Worm (Caenorhabditis elegans) whole organism, young adult: Measurements from ENCODE around the gene picc-1.

Experiments
- B0019.2 ChIP-seq: fragments of 200-800 bp; sonication (Bioruptor generic); conservative IDR thresholded peaks from 2 replicates; pipeline ENCODE4 v1.3.6; 2022; ENCODE audit warnings: missing genetic modification reagents, missing genetic modification characterization, missing compliant biosample characterization
- B0035.1 ChIP-seq: sonication (generic microtip); optimal IDR thresholded peaks from 2 replicates; lab custom pipeline; 2016; ENCODE audit warnings: missing genetic modification characterization, mild to moderate bottlenecking, missing compliant biosample characterization, missing genotype, missing genetic modification reagents
- F10E7.11 ChIP-seq: sonication (generic microtip); optimal IDR thresholded peaks from 2 replicates; lab custom pipeline; 2017; ENCODE audit warnings: mild to moderate bottlenecking, missing genetic modification characterization, moderate library complexity, missing compliant biosample characterization
- F49E8.2 ChIP-seq: sonication (generic microtip); optimal IDR thresholded peaks from 3 replicates; lab custom pipeline; 2017; ENCODE audit warnings: missing genetic modification characterization, mild to moderate bottlenecking, missing compliant biosample characterization, antibody characterized with exemption, moderate library complexity; ENCODE audit not compliant: insufficient read depth
- F52B5.7 ChIP-seq: sonication (generic microtip); optimal IDR thresholded peaks from 2 replicates; lab custom pipeline; 2016; ENCODE audit warnings: mild to moderate bottlenecking, missing genetic modification characterization, missing compliant biosample characterization
- T07F8.4 ChIP-seq: sonication (generic microtip); optimal IDR thresholded peaks from 2 replicates; lab custom pipeline; 2016; ENCODE audit warnings: mild to moderate bottlenecking, missing genetic modification characterization, moderate library complexity, missing compliant biosample characterization
- T26A5.8 ChIP-seq: sonication (generic microtip); optimal IDR thresholded peaks from 2 replicates; lab custom pipeline; 2016; ENCODE audit warnings: missing genetic modification characterization, missing compliant biosample characterization
- Y53G8AR.9 ChIP-seq: fragments of 200-800 bp; sonication (Bioruptor generic); conservative IDR thresholded peaks from 2 replicates; pipeline ENCODE4 v1.3.6; 2022; ENCODE audit warnings: missing genetic modification reagents, missing genetic modification characterization, missing compliant biosample characterization
- Y67H2A.10 ChIP-seq: fragments of 200-800 bp; sonication (Bioruptor generic); conservative IDR thresholded peaks from 2 replicates; pipeline ENCODE4 v1.3.6; 2022; ENCODE audit warnings: missing genetic modification reagents, missing genetic modification characterization, missing compliant biosample characterization
- Y79H2A.3 ChIP-seq: fragments of 200-800 bp; sonication (Bioruptor generic); conservative IDR thresholded peaks from 2 replicates; pipeline ENCODE4 v1.3.6; 2022; ENCODE audit warnings: missing genetic modification reagents, missing genetic modification characterization, missing compliant biosample characterization
- Y95B8A.8 ChIP-seq: fragments of 200-800 bp; sonication (Bioruptor generic); IDR thresholded peaks from 2 replicates; pipeline ENCODE4 v1.3.6; 2022; ENCODE audit warnings: missing genetic modification reagents, missing genetic modification characterization, missing compliant biosample characterization
- ama-1 ChIP-seq, 3 experiments: fragments of 150-350 bp in 1 of 3; sonication (generic microtip) in 2 of 3; optimal IDR thresholded peaks; 2 replicates each; lab custom pipeline; 2014 to 2018; ENCODE audit warnings: missing biosample characterization in 2 of 3, missing genetic modification characterization in 2 of 3, missing genetic modification reagents in 2 of 3
- aptf-2 ChIP-seq: fragments of 200-800 bp; sonication (Bioruptor generic); conservative IDR thresholded peaks from 2 replicates; pipeline ENCODE4 v1.3.6; 2022; ENCODE audit warnings: missing genetic modification reagents, missing genetic modification characterization, missing compliant biosample characterization
- aptf-3 ChIP-seq: fragments of 200-800 bp; sonication (Bioruptor generic); IDR thresholded peaks from 2 replicates; pipeline ENCODE4 v1.3.6; 2022; ENCODE audit warnings: missing genetic modification characterization, missing compliant biosample characterization
- attf-5 ChIP-seq: fragments of 200-800 bp; sonication (Bioruptor generic); optimal IDR thresholded peaks from 2 replicates; lab custom pipeline; 2018; ENCODE audit warnings: mild to moderate bottlenecking, missing genetic modification characterization, missing compliant biosample characterization
- attf-6 ChIP-seq: fragments of 200-800 bp; sonication (Bioruptor generic); IDR thresholded peaks from 2 replicates; pipeline ENCODE4 v1.3.6; 2022; ENCODE audit warnings: missing genetic modification reagents, missing genetic modification characterization, missing compliant biosample characterization
- bed-1 ChIP-seq: fragments of 200-800 bp; sonication (Bioruptor generic); IDR thresholded peaks from 2 replicates; pipeline ENCODE4 v1.3.6; 2022; ENCODE audit warnings: missing genetic modification reagents, missing genetic modification characterization, missing compliant biosample characterization
- cebp-1 ChIP-seq, 2 experiments: fragments of 200-800 bp in 1 of 2; sonication (Bioruptor generic) in 1 of 2; sonication (generic microtip) in 1 of 2; IDR thresholded peaks in 1 of 2; optimal IDR thresholded peaks in 1 of 2; 2 replicates each; pipeline versions ENCODE4 v1.3.6 to Lab custom; 2017 to 2022; ENCODE audit warnings: missing compliant biosample characterization in 2 of 2, missing genetic modification characterization in 2 of 2, mild to moderate bottlenecking in 1 of 2, missing genetic modification reagents in 1 of 2, moderate library complexity in 1 of 2
- ceh-58 ChIP-seq: fragments of 200-800 bp; sonication (Bioruptor generic); IDR thresholded peaks from 2 replicates; pipeline ENCODE4 v1.3.6; 2022; ENCODE audit warnings: missing genetic modification characterization, missing compliant biosample characterization
- chd-7 ChIP-seq: sonication (generic microtip); optimal IDR thresholded peaks from 2 replicates; lab custom pipeline; 2016; ENCODE audit warnings: mild to moderate bottlenecking, missing genetic modification characterization, moderate library complexity, missing compliant biosample characterization
- dpl-1 ChIP-seq: fragments of 150-350 bp; optimal IDR thresholded peaks from 2 replicates; lab custom pipeline; 2014; ENCODE audit warnings: missing biosample characterization, missing genetic modification reagents, missing genetic modification characterization
- efl-1 ChIP-seq: fragments of 150-350 bp; optimal IDR thresholded peaks from 2 replicates; lab custom pipeline; 2014; ENCODE audit warnings: missing biosample characterization, missing genetic modification reagents, missing genetic modification characterization
- egl-18 ChIP-seq: fragments of 200-800 bp; sonication (Bioruptor generic); IDR thresholded peaks from 2 replicates; pipeline ENCODE4 v1.3.6; 2022; ENCODE audit warnings: missing genetic modification reagents, missing genetic modification characterization, missing compliant biosample characterization
- egl-44 ChIP-seq: fragments of 200-800 bp; sonication (Bioruptor generic); IDR thresholded peaks from 2 replicates; pipeline ENCODE4 v1.3.6; 2022; ENCODE audit warnings: missing genetic modification reagents, missing genetic modification characterization, missing compliant biosample characterization
- hlh-26 ChIP-seq: fragments of 200-800 bp; sonication (Bioruptor generic); conservative IDR thresholded peaks from 2 replicates; pipeline ENCODE4 v1.3.6; 2022; ENCODE audit warnings: missing genetic modification reagents, missing genetic modification characterization, missing compliant biosample characterization
- hmg-1.2 ChIP-seq: fragments of 200-800 bp; sonication (Bioruptor generic); IDR thresholded peaks from 2 replicates; pipeline ENCODE4 v1.3.6; 2022; ENCODE audit warnings: missing genetic modification reagents, missing genetic modification characterization, missing compliant biosample characterization
- hmg-20 ChIP-seq: fragments of 200-800 bp; sonication (Bioruptor generic); IDR thresholded peaks from 2 replicates; pipeline ENCODE4 v1.3.6; 2022; ENCODE audit warnings: missing genetic modification reagents, missing genetic modification characterization, missing compliant biosample characterization
- hsf-1 ChIP-seq: fragments of 200-800 bp; sonication (Bioruptor generic); IDR thresholded peaks from 2 replicates; pipeline ENCODE4 v1.3.6; 2022; ENCODE audit warnings: missing genetic modification reagents, missing genetic modification characterization, missing compliant biosample characterization
- lag-1 ChIP-seq: fragments of 200-800 bp; sonication (Bioruptor generic); IDR thresholded peaks from 2 replicates; pipeline ENCODE4 v1.3.6; 2022; ENCODE audit warnings: missing genetic modification reagents, missing genetic modification characterization, missing compliant biosample characterization
- lin-26 ChIP-seq: fragments of 200-800 bp; sonication (Bioruptor generic); IDR thresholded peaks from 2 replicates; pipeline ENCODE4 v1.3.6; 2022; ENCODE audit warnings: missing genetic modification reagents, missing genetic modification characterization, missing compliant biosample characterization
- lin-35 ChIP-seq, 3 experiments: fragments of 150-350 bp in 2 of 3; sonication (generic microtip) in 1 of 3; optimal IDR thresholded peaks; 2 replicates each; lab custom pipeline; 2014 to 2018; ENCODE audit warnings: missing biosample characterization in 3 of 3, missing genetic modification characterization in 3 of 3, missing genetic modification reagents in 3 of 3
- lsl-1 ChIP-seq: fragments of 200-800 bp; sonication (Bioruptor generic); optimal IDR thresholded peaks from 2 replicates; lab custom pipeline; 2018; ENCODE audit warnings: mild to moderate bottlenecking, missing genetic modification characterization, moderate library complexity, missing compliant biosample characterization
- madf-10 ChIP-seq: sonication (generic microtip); optimal IDR thresholded peaks from 2 replicates; lab custom pipeline; 2016; ENCODE audit warnings: mild to moderate bottlenecking, missing genetic modification characterization, missing compliant biosample characterization
- madf-6 ChIP-seq: fragments of 200-800 bp; sonication (Bioruptor generic); IDR thresholded peaks from 2 replicates; pipeline ENCODE4 v1.3.6; 2022; ENCODE audit warnings: missing genetic modification reagents, missing genetic modification characterization, missing compliant biosample characterization
- mcd-1 ChIP-seq: fragments of 200-800 bp; sonication (Bioruptor generic); IDR thresholded peaks from 2 replicates; pipeline ENCODE4 v1.3.6; 2022; ENCODE audit warnings: missing genetic modification reagents, missing genetic modification characterization, missing compliant biosample characterization
- mel-28 ChIP-seq: sonication (generic microtip); optimal IDR thresholded peaks from 2 replicates; lab custom pipeline; 2016; ENCODE audit warnings: borderline replicate concordance, mild to moderate bottlenecking, missing genetic modification characterization, missing compliant biosample characterization
- mes-4 ChIP-seq: sonication (generic microtip); optimal IDR thresholded peaks from 2 replicates; lab custom pipeline; 2016; ENCODE audit warnings: missing genotype, missing genetic modification characterization, missing compliant biosample characterization
- nfyb-1 ChIP-seq: fragments of 200-800 bp; sonication (Bioruptor generic); IDR thresholded peaks from 2 replicates; pipeline ENCODE4 v1.3.6; 2022; ENCODE audit warnings: missing genetic modification reagents, missing genetic modification characterization, missing compliant biosample characterization
- nhr-27 ChIP-seq: fragments of 200-800 bp; sonication (Bioruptor generic); optimal IDR thresholded peaks from 2 replicates; lab custom pipeline; 2018; ENCODE audit warnings: mild to moderate bottlenecking, missing genetic modification characterization, moderate library complexity, missing compliant biosample characterization
- nhr-90 ChIP-seq: sonication (generic microtip); optimal IDR thresholded peaks from 2 replicates; lab custom pipeline; 2016; ENCODE audit warnings: missing genotype, mild to moderate bottlenecking, missing genetic modification characterization, missing compliant biosample characterization
- pha-4 ChIP-seq: fragments of 150-350 bp; sonication (generic microtip); optimal IDR thresholded peaks from 2 replicates; lab custom pipeline; 2014; ENCODE audit warnings: missing biosample characterization, missing genetic modification reagents, missing genetic modification characterization
- snpc-4 ChIP-seq, 5 experiments: fragments of 150-350 bp in 1 of 5; sonication (generic microtip) in 4 of 5; optimal IDR thresholded peaks; 2 replicates each; lab custom pipeline; 2014 to 2018; ENCODE audit warnings: missing genetic modification characterization in 5 of 5, missing biosample characterization in 3 of 5, antibody characterized with exemption in 2 of 5, mild to moderate bottlenecking in 2 of 5, missing compliant biosample characterization in 2 of 5, missing genotype in 2 of 5, moderate library complexity in 2 of 5, missing genetic modification reagents in 1 of 5
- somi-1 ChIP-seq: fragments of 200-800 bp; sonication (Bioruptor generic); optimal IDR thresholded peaks from 2 replicates; lab custom pipeline; 2018; ENCODE audit warnings: mild to moderate bottlenecking, missing genetic modification characterization, missing compliant biosample characterization
- tbx-9 ChIP-seq: sonication (generic microtip); optimal IDR thresholded peaks from 2 replicates; lab custom pipeline; 2016; ENCODE audit warnings: borderline replicate concordance, missing genetic modification characterization, inconsistent platforms, missing compliant biosample characterization
- ztf-22 ChIP-seq: fragments of 200-800 bp; sonication (Bioruptor generic); optimal IDR thresholded peaks from 2 replicates; lab custom pipeline; 2018; ENCODE audit warnings: mild to moderate bottlenecking, missing genetic modification characterization, moderate library complexity, missing compliant biosample characterization
- ztf-26 ChIP-seq: sonication (generic microtip); optimal IDR thresholded peaks from 2 replicates; lab custom pipeline; 2017; ENCODE audit warnings: missing genetic modification characterization, missing compliant biosample characterization
- ztf-6 ChIP-seq: fragments of 200-800 bp; sonication (Bioruptor generic); IDR thresholded peaks from 2 replicates; pipeline ENCODE4 v1.3.6; 2022; ENCODE audit warnings: missing genetic modification reagents, missing genetic modification characterization, missing compliant biosample characterization

picc-1 gene

ce11 chrV:5996114-5996513, 22.7 kb upstream of the picc-1 start, which contains the start of gene cpg-4 (continued):
- TF ChIP-seq madf-10 (no peak), lin-35 (GFP tag; optimal IDR thresholded peaks at IDR 0.05; lab: Kevin White, UChicago) (no peak), T26A5.8 (no peak), B0019.2 (0 out of 2 replicates have a peak, but pooled peaks have one; percentile 25), bed-1 (GFP tag; lab: Robert Waterston, UW) (no peak), Y95B8A.8 (GFP tag; lab: Robert Waterston, UW) (peak; percentile 73; the same call in 1 of the 2 replicates), lsl-1 (GFP tag; lab: Kevin White, UChicago) (peak; percentile 97), nfyb-1 (GFP tag; lab: Robert Waterston, UW) (no peak), madf-6 (GFP tag; lab: Robert Waterston, UW) (peak; percentile 98), egl-44 (GFP tag; lab: Robert Waterston, UW) (no peak), B0035.1 (tag; lab: Kevin White, UChicago) (no peak), tbx-9 (no peak), snpc-4 (GFP tag; optimal IDR thresholded peaks at IDR 0.05; lab: Kevin White, UChicago) (no peak), snpc-4 (tag; optimal IDR thresholded peaks at IDR 0.05; lab: Kevin White, UChicago) (peak in 1 of 4 experiments; percentile 20), chd-7 (no peak), Y53G8AR.9 (GFP tag; lab: Robert Waterston, UW) (no peak), aptf-2 (GFP tag; lab: Robert Waterston, UW) (no peak), F52B5.7 (no peak), Y67H2A.10 (GFP tag; lab: Robert Waterston, UW) (no peak), F49E8.2 (tag; lab: Kevin White, UChicago) (peak; percentile 69), somi-1 (no peak), hmg-20 (GFP tag; lab: Robert Waterston, UW) (no peak), mel-28 (tag; lab: Kevin White, UChicago) (no peak), ceh-58 (GFP tag; lab: Robert Waterston, UW) (no peak), ztf-6 (GFP tag; lab: Robert Waterston, UW) (no peak), mes-4 (no peak), T07F8.4 (no peak), hsf-1 (peak; percentile 45; the same call in 1 of the 2 replicates), nhr-90 (tag; lab: Kevin White, UChicago) (no peak), attf-5 (no peak), egl-18 (GFP tag; lab: Robert Waterston, UW) (no peak), cebp-1 (GFP tag; IDR thresholded peaks at IDR 0.05; lab: Robert Waterston, UW) (no peak), cebp-1 (tag; optimal IDR thresholded peaks at IDR 0.05; lab: Kevin White, UChicago) (no peak), hlh-26 (GFP tag; lab: Robert Waterston, UW) (no peak), pha-4 (tag; lab: Kevin White, UChicago) (no peak), ztf-26 (tag; lab: Kevin White, UChicago) (no peak), ztf-22 (GFP tag; lab: Kevin White, UChicago) (no peak), Y79H2A.3 (GFP tag; lab: Robert Waterston, UW) (0 out of 2 replicates have a peak, but pooled peaks have one; percentile 20), dpl-1 (peak; percentile 78), F10E7.11 (tag; lab: Kevin White, UChicago) (no peak), lin-26 (GFP tag; lab: Robert Waterston, UW) (no peak), lag-1 (GFP tag; lab: Robert Waterston, UW) (no peak), efl-1 (GFP tag; lab: Kevin White, UChicago) (peak; percentile 89), attf-6 (GFP tag; lab: Robert Waterston, UW) (no peak), aptf-3 (GFP tag; lab: Robert Waterston, UW) (no peak), nhr-27 (no peak), ama-1 (optimal IDR thresholded peaks at IDR 0.05; lab: Kevin White, UChicago) (no peak), ama-1 (GFP tag; optimal IDR thresholded peaks at IDR 0.05; lab: Kevin White, UChicago) (no peak), mcd-1 (GFP tag; lab: Robert Waterston, UW) (no peak), hmg-1.2 (GFP tag; lab: Robert Waterston, UW) (peak; percentile 33; the same call in 1 of the 2 replicates)
